Fruit fly (Drosophila melanogaster) whole organism, embryonic: ENCODE results near the gene odd.

Source experiments
- ATbp ChIP-seq: fragments of 200-800 bp; sonication (Bioruptor generic); optimal IDR thresholded peaks from 2 replicates; lab custom pipeline; 2017; ENCODE audit warnings: missing biosample characterization, mild to moderate bottlenecking, missing genetic modification characterization, missing genetic modification reagents
- Atf-2 ChIP-seq: fragments of 200-800 bp; sonication (Bioruptor generic); optimal IDR thresholded peaks from 2 replicates; lab custom pipeline; 2016; ENCODE audit warnings: missing biosample characterization, missing genetic modification characterization
- B-H1 ChIP-seq: fragments of 200-800 bp; sonication (Bioruptor generic); IDR thresholded peaks from 3 replicates; pipeline ENCODE4 v1.3.6; 2022; ENCODE audit warnings: missing biosample characterization, missing genetic modification characterization
- CG10209 ChIP-seq: fragments of 200-800 bp; sonication (Bioruptor generic); optimal IDR thresholded peaks from 3 replicates; lab custom pipeline; 2017; ENCODE audit warnings: missing biosample characterization, mild to moderate bottlenecking, missing genetic modification characterization, missing genetic modification reagents
- CG10431 ChIP-seq: fragments of 200-800 bp; sonication (Bioruptor generic); optimal IDR thresholded peaks from 3 replicates; lab custom pipeline; 2018; ENCODE audit warnings: missing biosample characterization, mild to moderate bottlenecking, missing genetic modification characterization
- CG10565 ChIP-seq: fragments of 200-800 bp; sonication (Bioruptor generic); optimal IDR thresholded peaks from 3 replicates; lab custom pipeline; 2016; ENCODE audit warnings: missing biosample characterization, mild to moderate bottlenecking, missing genetic modification characterization
- CG11093 ChIP-seq: fragments of 200-800 bp; sonication (Bioruptor generic); IDR thresholded peaks from 3 replicates; pipeline ENCODE4 v1.3.6; 2022; ENCODE audit warnings: missing biosample characterization, missing genetic modification characterization
- CG11723 ChIP-seq: fragments of 200-800 bp; sonication (Bioruptor generic); optimal IDR thresholded peaks from 2 replicates; lab custom pipeline; 2017; ENCODE audit warnings: missing biosample characterization, mild to moderate bottlenecking, missing genetic modification characterization
- CG17328 ChIP-seq: fragments of 200-800 bp; sonication (Bioruptor generic); IDR thresholded peaks from 2 replicates; pipeline ENCODE4 v1.3.6; 2022; ENCODE audit warnings: missing biosample characterization, missing genetic modification characterization
- CG17361 ChIP-seq: fragments of 200-800 bp; sonication (Bioruptor generic); IDR thresholded peaks from 3 replicates; pipeline ENCODE4 v1.3.6; 2022; ENCODE audit warnings: missing biosample characterization, missing genetic modification characterization
- CG17802 ChIP-seq: fragments of 200-800 bp; sonication (Bioruptor generic); optimal IDR thresholded peaks from 2 replicates; lab custom pipeline; 2018; ENCODE audit warnings: missing biosample characterization, mild to moderate bottlenecking, missing genetic modification characterization, moderate library complexity
- CG18262 ChIP-seq: fragments of 200-800 bp; optimal IDR thresholded peaks from 3 replicates; lab custom pipeline; 2019; ENCODE audit warnings: missing biosample characterization, mild to moderate bottlenecking, missing genetic modification characterization, moderate library complexity
- CG30431 ChIP-seq: fragments of 200-800 bp; sonication (Bioruptor generic); optimal IDR thresholded peaks from 2 replicates; lab custom pipeline; 2017; ENCODE audit warnings: missing biosample characterization, missing genetic modification characterization
- CG31224 ChIP-seq: fragments of 200-800 bp; sonication (Bioruptor generic); IDR thresholded peaks from 2 replicates; pipeline ENCODE4 v1.3.6; 2022; ENCODE audit warnings: missing biosample characterization, missing genetic modification characterization
- CG32532 ChIP-seq: fragments of 200-800 bp; sonication (Bioruptor generic); IDR thresholded peaks from 2 replicates; pipeline ENCODE4 v1.3.6; 2022; ENCODE audit warnings: missing biosample characterization, missing genetic modification characterization
- CG43689 ChIP-seq: fragments of 200-800 bp; sonication (Bioruptor generic); IDR thresholded peaks from 2 replicates; pipeline ENCODE4 v1.3.6; 2022; ENCODE audit warnings: missing biosample characterization, missing genetic modification characterization
- CG7556 ChIP-seq: fragments of 200-800 bp; sonication (Bioruptor generic); optimal IDR thresholded peaks from 2 replicates; lab custom pipeline; 2017; ENCODE audit warnings: missing biosample characterization, mild to moderate bottlenecking, missing genetic modification characterization
- D19B ChIP-seq: fragments of 200-800 bp; sonication (Bioruptor generic); optimal IDR thresholded peaks from 2 replicates; lab custom pipeline; 2017; ENCODE audit warnings: missing biosample characterization, mild to moderate bottlenecking, missing genetic modification characterization
- Doc2 ChIP-seq: fragments of 200-800 bp; sonication (Bioruptor generic); IDR thresholded peaks from 2 replicates; pipeline ENCODE4 v1.3.6; 2022; ENCODE audit warnings: missing biosample characterization, missing genetic modification characterization
- Doc3 ChIP-seq: fragments of 200-800 bp; sonication (Bioruptor generic); IDR thresholded peaks from 3 replicates; pipeline ENCODE4 v1.3.6; 2022; ENCODE audit warnings: missing biosample characterization, missing genetic modification characterization; ENCODE audit not compliant: partially characterized antibody
- Ets97D ChIP-seq: fragments of 200-800 bp; sonication (Bioruptor generic); optimal IDR thresholded peaks from 3 replicates; lab custom pipeline; 2016; ENCODE audit warnings: missing biosample characterization, missing genetic modification characterization
- Gsc ChIP-seq: fragments of 200-800 bp; sonication (Bioruptor generic); IDR thresholded peaks from 2 replicates; pipeline ENCODE4 v1.3.6; 2022; ENCODE audit warnings: missing biosample characterization, missing genetic modification characterization
- Kr ChIP-seq: fragments of 200-800 bp; sonication (Bioruptor generic); optimal IDR thresholded peaks from 2 replicates; lab custom pipeline; 2017; ENCODE audit warnings: missing biosample characterization, mild to moderate bottlenecking, missing genetic modification characterization
- NC2α ChIP-seq: fragments of 200-800 bp; sonication (Bioruptor generic); optimal IDR thresholded peaks from 2 replicates; lab custom pipeline; 2016; ENCODE audit warnings: missing biosample characterization, missing genetic modification characterization
- NC2β ChIP-seq: fragments of 200-800 bp; sonication (Bioruptor generic); optimal IDR thresholded peaks from 2 replicates; lab custom pipeline; 2016; ENCODE audit warnings: missing biosample characterization, missing genetic modification characterization
- Nf-YA ChIP-seq: fragments of 200-800 bp; sonication (Bioruptor generic); IDR thresholded peaks from 2 replicates; pipeline ENCODE4 v1.3.6; 2022; ENCODE audit warnings: missing biosample characterization, missing genetic modification characterization
- NfI ChIP-seq: fragments of 200-800 bp; sonication (Bioruptor generic); optimal IDR thresholded peaks from 3 replicates; lab custom pipeline; 2018; ENCODE audit warnings: missing biosample characterization, mild to moderate bottlenecking, missing genetic modification characterization, moderate library complexity
- Oli ChIP-seq: fragments of 200-800 bp; sonication (Bioruptor generic); optimal IDR thresholded peaks from 2 replicates; lab custom pipeline; 2018; ENCODE audit warnings: missing biosample characterization, mild to moderate bottlenecking, missing genetic modification characterization, moderate library complexity
- Ptx1 ChIP-seq: fragments of 200-800 bp; sonication (Bioruptor generic); IDR thresholded peaks from 2 replicates; pipeline ENCODE4 v1.3.6; 2022; ENCODE audit warnings: missing biosample characterization, missing genetic modification characterization
- Sin3A ChIP-seq: fragments of >200 bp; optimal IDR thresholded peaks from 2 replicates; lab custom pipeline; 2018
- Sry-β ChIP-seq: fragments of 200-800 bp; sonication (Bioruptor generic); optimal IDR thresholded peaks from 2 replicates; lab custom pipeline; 2018; ENCODE audit warnings: missing biosample characterization, mild to moderate bottlenecking, missing genetic modification characterization, moderate library complexity
- az2 ChIP-seq: fragments of 200-800 bp; sonication (Bioruptor generic); optimal IDR thresholded peaks from 3 replicates; lab custom pipeline; 2016; ENCODE audit warnings: missing biosample characterization, missing genetic modification characterization
- cad ChIP-seq: fragments of >200 bp; optimal IDR thresholded peaks from 2 replicates; lab custom pipeline; 2017; ENCODE audit warnings: missing biosample characterization, missing genetic modification characterization
- cas ChIP-seq: fragments of 200-800 bp; sonication (Bioruptor generic); IDR thresholded peaks from 2 replicates; pipeline ENCODE4 v1.3.6; 2022; ENCODE audit warnings: missing biosample characterization, missing genetic modification characterization
- exex ChIP-seq: fragments of 200-800 bp; sonication (Bioruptor generic); optimal IDR thresholded peaks from 4 replicates; lab custom pipeline; 2018; ENCODE audit warnings: missing biosample characterization, mild to moderate bottlenecking, missing genetic modification characterization, moderate library complexity
- fd3F ChIP-seq: fragments of 200-800 bp; sonication (Bioruptor generic); optimal IDR thresholded peaks from 2 replicates; lab custom pipeline; 2018; ENCODE audit warnings: missing biosample characterization, mild to moderate bottlenecking, missing genetic modification characterization, moderate library complexity
- ham ChIP-seq: fragments of 200-800 bp; sonication (Bioruptor generic); IDR thresholded peaks from 2 replicates; pipeline ENCODE4 v1.3.6; 2022; ENCODE audit warnings: missing biosample characterization, missing genetic modification characterization
- hbn ChIP-seq: fragments of 200-800 bp; sonication (Bioruptor generic); IDR thresholded peaks from 2 replicates; pipeline ENCODE4 v1.3.6; 2022; ENCODE audit warnings: missing biosample characterization, missing genetic modification characterization; ENCODE audit not compliant: partially characterized antibody
- lilli ChIP-seq: fragments of 200-800 bp; sonication (Bioruptor generic); optimal IDR thresholded peaks from 3 replicates; lab custom pipeline; 2016; ENCODE audit warnings: missing biosample characterization, missing genetic modification characterization
- lola ChIP-seq, 3 experiments: fragments of >200 bp in 2 of 3; fragments of 200-800 bp in 1 of 3; sonication (Bioruptor generic) in 1 of 3; optimal IDR thresholded peaks; 2 replicates each; lab custom pipeline; 2017 to 2019; ENCODE audit warnings: missing biosample characterization in 3 of 3, missing genetic modification characterization in 3 of 3, mild to moderate bottlenecking in 1 of 3, moderate library complexity in 1 of 3
- mirr ChIP-seq: fragments of 200-800 bp; sonication (Bioruptor generic); optimal IDR thresholded peaks from 3 replicates; lab custom pipeline; 2018; ENCODE audit warnings: missing biosample characterization, mild to moderate bottlenecking, missing genetic modification characterization
- oc ChIP-seq: fragments of 200-800 bp; sonication (Bioruptor generic); optimal IDR thresholded peaks from 2 replicates; lab custom pipeline; 2018; ENCODE audit warnings: missing biosample characterization, mild to moderate bottlenecking, missing genetic modification characterization, moderate library complexity
- odd ChIP-seq: fragments of 200-800 bp; sonication (Bioruptor generic); optimal IDR thresholded peaks from 2 replicates; lab custom pipeline; 2017; ENCODE audit warnings: missing biosample characterization, mild to moderate bottlenecking, missing genetic modification characterization
- p53 ChIP-seq: fragments of 200-800 bp; sonication (Bioruptor generic); optimal IDR thresholded peaks from 2 replicates; lab custom pipeline; 2016; ENCODE audit warnings: missing biosample characterization, missing genetic modification characterization
- pho ChIP-seq: fragments of 200-800 bp; sonication (Bioruptor generic); optimal IDR thresholded peaks from 2 replicates; lab custom pipeline; 2016; ENCODE audit warnings: missing biosample characterization, missing genetic modification characterization
- psq ChIP-seq: fragments of 200-800 bp; sonication (Bioruptor generic); optimal IDR thresholded peaks from 2 replicates; lab custom pipeline; 2017; ENCODE audit warnings: missing biosample characterization, missing genetic modification characterization
- slou ChIP-seq: fragments of 200-800 bp; sonication (Bioruptor generic); optimal IDR thresholded peaks from 3 replicates; lab custom pipeline; 2016; ENCODE audit warnings: missing biosample characterization, missing genetic modification characterization
- tap ChIP-seq: fragments of 200-800 bp; optimal IDR thresholded peaks from 3 replicates; lab custom pipeline; 2019; ENCODE audit warnings: missing biosample characterization, mild to moderate bottlenecking, missing genetic modification characterization, moderate library complexity
- tup ChIP-seq: fragments of 200-800 bp; sonication (Bioruptor generic); optimal IDR thresholded peaks from 2 replicates; lab custom pipeline; 2016; ENCODE audit warnings: missing biosample characterization, mild to moderate bottlenecking, missing genetic modification characterization, moderate library complexity

odd gene

DNA sequence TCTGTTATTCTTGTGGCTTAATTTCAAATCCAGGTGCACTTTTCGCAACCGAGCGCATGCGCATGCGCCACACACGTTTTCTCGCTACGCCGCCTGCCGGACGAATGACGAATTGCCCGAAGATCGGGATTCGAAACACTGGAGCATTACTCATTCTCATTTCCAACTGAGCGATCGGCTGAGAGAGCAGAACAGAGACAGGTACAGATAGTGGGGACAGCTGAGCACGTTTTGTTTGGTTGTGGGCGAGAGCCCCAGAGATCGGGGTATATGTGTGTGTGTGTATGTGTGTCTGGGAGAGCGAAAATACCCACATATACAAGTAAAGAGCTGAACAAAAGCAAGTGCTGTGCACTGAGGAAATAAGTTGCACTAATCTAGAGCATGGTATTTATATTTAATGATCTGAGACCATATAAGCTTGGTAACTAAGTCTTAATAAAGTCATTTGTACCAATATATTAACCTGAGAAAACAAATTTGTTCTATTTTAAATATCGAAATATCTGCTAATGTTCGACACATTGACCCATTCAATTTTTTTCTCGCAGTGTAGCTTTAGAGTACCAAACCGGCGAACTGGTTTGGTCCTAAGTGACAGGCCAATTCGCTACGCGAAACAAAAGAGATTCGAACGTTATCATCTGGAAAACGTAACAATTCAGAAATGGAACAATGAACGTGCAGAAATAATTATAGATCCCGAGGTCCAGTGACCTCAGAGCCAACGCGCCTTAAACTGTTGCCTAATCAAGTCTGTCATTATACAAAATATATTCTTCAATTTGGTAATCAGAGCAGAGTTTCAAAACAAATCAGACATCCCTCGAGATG is 25.7 kb upstream of the odd start (continued):
- TF ChIP-seq Ptx1 (GFP tag; lab: Robert Waterston, UW) (peak; percentile 96), odd (peak; percentile 100), Kr (GFP tag; lab: Kevin White, UChicago) (peak; percentile 69), tap (peak; percentile 98), CG18262 (peak; percentile 99), NC2β (GFP tag; lab: Kevin White, UChicago) (peak; percentile 93), NC2α (GFP tag; lab: Kevin White, UChicago) (peak; percentile 87), Atf-2 (peak; percentile 91), CG10209 (GFP tag; lab: Kevin White, UChicago) (peak; percentile 93), az2 (GFP tag; lab: Kevin White, UChicago) (peak; percentile 92), psq (peak; percentile 72), CG43689 (peak; percentile 77), mirr (peak; percentile 95), Sry-β (GFP tag; lab: Kevin White, UChicago) (peak; percentile 73), CG11723 (GFP tag; lab: Kevin White, UChicago) (peak; percentile 80), ATbp (GFP tag; lab: Kevin White, UChicago) (peak; percentile 89), NfI (GFP tag; lab: Kevin White, UChicago) (peak; percentile 88), fd3F (GFP tag; lab: Kevin White, UChicago) (peak; percentile 87), cas (GFP tag; lab: Robert Waterston, UW) (peak; percentile 90), Gsc (GFP tag; lab: Robert Waterston, UW) (peak; percentile 91), B-H1 (GFP tag; lab: Robert Waterston, UW) (peak; percentile 97), tup (GFP tag; lab: Kevin White, UChicago) (peak; percentile 91), CG17802 (tag; lab: Kevin White, UChicago) (peak; percentile 91), CG30431 (peak; percentile 86), CG11093 (peak; percentile 97), p53 (GFP tag; lab: Kevin White, UChicago) (peak; percentile 82), D19B (GFP tag; lab: Kevin White, UChicago) (peak; percentile 94), CG32532 (peak; percentile 99), pho (peak; percentile 92), Ets97D (GFP tag; lab: Kevin White, UChicago) (peak; percentile 69), Doc2 (peak; percentile 91), Oli (tag; lab: Kevin White, UChicago) (peak; percentile 95), CG17361 (GFP tag; lab: Robert Waterston, UW) (peak; percentile 99), lilli (GFP tag; lab: Kevin White, UChicago) (peak; percentile 99), Nf-YA (GFP tag; lab: Robert Waterston, UW) (peak; percentile 89), CG7556 (peak; percentile 96), exex (tag; lab: Kevin White, UChicago) (peak; percentile 92), ham (GFP tag; lab: Robert Waterston, UW) (peak; percentile 78), CG31224 (GFP tag; lab: Robert Waterston, UW) (peak; percentile 94), CG10431 (GFP tag; lab: Kevin White, UChicago) (peak; percentile 74), Doc3 (GFP tag; lab: Robert Waterston, UW) (no peak; the same call in 2 of the 3 replicates), CG17328 (peak; percentile 95), hbn (GFP tag; lab: Robert Waterston, UW) (no peak), cad (no peak), slou (GFP tag; lab: Kevin White, UChicago) (peak; percentile 71), lola (GFP tag; optimal IDR thresholded peaks at IDR 0.05; lab: Kevin White, UChicago) (peak in 1 of 3 experiments; percentile 99), oc (tag; lab: Kevin White, UChicago) (peak; percentile 89), CG10565 (GFP tag; lab: Kevin White, UChicago) (peak; percentile 58), Sin3A (lab: Kevin White, UChicago) (no peak)
